Worm (Caenorhabditis elegans): ENCODE measurements around the gene R10E8.6.
"Not testable (repeated sequence)": the region's sequence is repeated elsewhere in the genome, so short reads cannot be mapped to it uniquely, and the experiment has no call there.

The R10E8.6 gene

ce11 chrV:18266238-18266637 lies at the start of gene R10E8.6:
Gene R10E8.6, minus strand, starts transcription at chrV:18266391.
- peak; percentile 93 for TF ChIP-seq php-3 (GFP tag; IDR thresholded peaks at IDR 0.05)
- no peak for TF ChIP-seq Y48G9A.11 (GFP tag; IDR thresholded peaks at IDR 0.05)
- TF ChIP-seq aha-1 (tag): peak; percentile 79
- TF ChIP-seq nhr-28 (tag; optimal IDR thresholded peaks at IDR 0.05): peak; percentile 35
- no peak for TF ChIP-seq dmd-9 (GFP tag; IDR thresholded peaks at IDR 0.05)
- TF ChIP-seq lin-39 (tag; optimal IDR thresholded peaks at IDR 0.05): no peak
- peak; percentile 45 for TF ChIP-seq dmd-6 (GFP tag; IDR thresholded peaks at IDR 0.05)
- no peak for TF ChIP-seq arid-1 (GFP tag; conservative IDR thresholded peaks at IDR 0.05)
- peak; percentile 57 for TF ChIP-seq dve-1 (tag; optimal IDR thresholded peaks at IDR 0.05; ENCODE audit: insufficient read depth)
- no peak for TF ChIP-seq mdl-1 (tag; optimal IDR thresholded peaks at IDR 0.05)
- TF ChIP-seq nhr-48 (tag; optimal IDR thresholded peaks at IDR 0.05): no peak
- TF ChIP-seq ces-1 (GFP tag; optimal IDR thresholded peaks at IDR 0.05): no peak
- TF ChIP-seq ceh-82 (tag; optimal IDR thresholded peaks at IDR 0.05): no peak
- no peak for TF ChIP-seq daf-16 (GFP tag; optimal IDR thresholded peaks at IDR 0.05)
- TF ChIP-seq daf-16 (tag; optimal IDR thresholded peaks at IDR 0.05): peak; percentile 33
- no peak for TF ChIP-seq F26F4.8 (GFP tag; conservative IDR thresholded peaks at IDR 0.05)
- peak; percentile 63 for TF ChIP-seq hlh-11 (tag; optimal IDR thresholded peaks at IDR 0.05)
- no peak for TF ChIP-seq hif-1 (tag; optimal IDR thresholded peaks at IDR 0.05)
- no peak for TF ChIP-seq nhr-11 (tag; optimal IDR thresholded peaks at IDR 0.05)
- TF ChIP-seq ctbp-1 (GFP tag; IDR thresholded peaks at IDR 0.05): no peak

ce11 chrV:18302414-18302813 lies 36.2 kb upstream of the R10E8.6 start, which contains the start of gene Y51A2A.6:
Gene Y51A2A.6, plus strand, starts transcription at chrV:18302714.
- not testable (repeated sequence) for TF ChIP-seq ZK546.5 (tag; optimal IDR thresholded peaks at IDR 0.05); madf-5 (GFP tag; IDR thresholded peaks at IDR 0.05); ctbp-1 (GFP tag; IDR thresholded peaks at IDR 0.05)

ce11 chrV:18299313-18299712 lies 33.1 kb upstream of the R10E8.6 start:
- no peak for TF ChIP-seq lin-29 (GFP tag; IDR thresholded peaks at IDR 0.05)
- TF ChIP-seq zip-2 (tag; optimal IDR thresholded peaks at IDR 0.05): no peak
- no peak for TF ChIP-seq hif-1 (tag; optimal IDR thresholded peaks at IDR 0.05)
- no peak for TF ChIP-seq R02D3.7 (tag; optimal IDR thresholded peaks at IDR 0.05)
- no peak for TF ChIP-seq zfp-3 (GFP tag; conservative IDR thresholded peaks at IDR 0.05)
- TF ChIP-seq unc-62 (GFP tag; optimal IDR thresholded peaks at IDR 0.05 in 1 of 2): peak in 1 of 2 experiments; percentile 96
- TF ChIP-seq unc-62 (tag; optimal IDR thresholded peaks at IDR 0.05): no peak
- TF ChIP-seq duxl-1 (tag; optimal IDR thresholded peaks at IDR 0.05; ENCODE audit: poor library complexity): no peak
- no peak for TF ChIP-seq lin-13 (GFP tag; optimal IDR thresholded peaks at IDR 0.05)
- no peak for TF ChIP-seq D1046.2 (GFP tag; IDR thresholded peaks at IDR 0.05)

ce11 chrV:18298506-18298905 lies 32.3 kb upstream of the R10E8.6 start, which contains the start of gene Y51A2A.5:
Gene Y51A2A.5, plus strand, starts transcription at chrV:18298806.
- TF ChIP-seq nhr-237 (tag; optimal IDR thresholded peaks at IDR 0.05): no peak
- no peak for TF ChIP-seq ceh-82 (tag; optimal IDR thresholded peaks at IDR 0.05)
- no peak for TF ChIP-seq ceh-28 (tag; optimal IDR thresholded peaks at IDR 0.05)
- no peak for TF ChIP-seq lin-38 (GFP tag; IDR thresholded peaks at IDR 0.05)
- TF ChIP-seq T20F7.1 (GFP tag; optimal IDR thresholded peaks at IDR 0.05): no peak
- TF ChIP-seq unc-39 (tag; optimal IDR thresholded peaks at IDR 0.05): no peak
- TF ChIP-seq nhr-48 (tag; optimal IDR thresholded peaks at IDR 0.05): no peak

ce11 chrV:18292295-18292694 lies 26.1 kb upstream of the R10E8.6 start, which contains the start of gene Y51A2A.12:
Gene Y51A2A.12, plus strand, starts transcription at chrV:18292595.
- TF ChIP-seq snpc-1.2 (GFP tag; IDR thresholded peaks at IDR 0.05): no peak
- TF ChIP-seq madf-5 (GFP tag; IDR thresholded peaks at IDR 0.05): no peak
- no peak for TF ChIP-seq D1046.2 (GFP tag; IDR thresholded peaks at IDR 0.05)
- TF ChIP-seq ceh-28 (tag; optimal IDR thresholded peaks at IDR 0.05): no peak
- no peak for TF ChIP-seq gei-8 (GFP tag; optimal IDR thresholded peaks at IDR 0.05)
- no peak for TF ChIP-seq nhr-41 (GFP tag; IDR thresholded peaks at IDR 0.05)
- no peak for TF ChIP-seq dmd-6 (GFP tag; IDR thresholded peaks at IDR 0.05)
- TF ChIP-seq nhr-28 (tag; optimal IDR thresholded peaks at IDR 0.05): no peak
- TF ChIP-seq ceh-32 (tag; optimal IDR thresholded peaks at IDR 0.05; ENCODE audit: poor library complexity): no peak
- TF ChIP-seq hmg-1.1 (GFP tag; IDR thresholded peaks at IDR 0.05): no peak
- no peak for TF ChIP-seq lin-39 (tag; optimal IDR thresholded peaks at IDR 0.05)
- TF ChIP-seq saeg-2 (GFP tag; IDR thresholded peaks at IDR 0.05): no peak
- TF ChIP-seq php-3 (GFP tag; IDR thresholded peaks at IDR 0.05): no peak
- TF ChIP-seq zag-1 (tag; optimal IDR thresholded peaks at IDR 0.05): no peak
